Worm (Caenorhabditis elegans) whole organism, L3 larva: ENCODE data around the gene pals-31.

Experiments
- R02D3.7 ChIP-seq: fragments of 150-350 bp; optimal IDR thresholded peaks from 2 replicates; lab custom pipeline; 2014; ENCODE audit warnings: missing biosample characterization, missing genetic modification characterization
- ZK546.5 ChIP-seq: sonication (generic microtip); optimal IDR thresholded peaks from 2 replicates; lab custom pipeline; 2017; ENCODE audit warnings: missing biosample characterization, missing genetic modification characterization
- aly-2 ChIP-seq: fragments of 150-350 bp; optimal IDR thresholded peaks from 2 replicates; lab custom pipeline; 2014; ENCODE audit warnings: missing biosample characterization, missing genetic modification characterization
- ama-1 ChIP-seq: fragments of 150-350 bp; optimal IDR thresholded peaks from 2 replicates; lab custom pipeline; 2018
- ceh-16 ChIP-seq: sonication (generic microtip); optimal IDR thresholded peaks from 2 replicates; lab custom pipeline; 2017; ENCODE audit warnings: missing biosample characterization, missing genetic modification characterization
- ceh-82 ChIP-seq: fragments of 150-350 bp; optimal IDR thresholded peaks from 2 replicates; lab custom pipeline; 2014; ENCODE audit warnings: missing biosample characterization, missing genetic modification characterization
- ceh-9 ChIP-seq: sonication (generic microtip); optimal IDR thresholded peaks from 2 replicates; lab custom pipeline; 2018; ENCODE audit warnings: missing biosample characterization, missing genetic modification characterization
- daf-12 ChIP-seq: fragments of 150-350 bp; optimal IDR thresholded peaks from 2 replicates; lab custom pipeline; 2014; ENCODE audit warnings: missing biosample characterization, missing genetic modification reagents, missing genetic modification characterization
- egl-27 ChIP-seq: sonication (generic microtip); optimal IDR thresholded peaks from 4 replicates; lab custom pipeline; 2017; ENCODE audit warnings: missing biosample characterization, missing genetic modification reagents, missing genetic modification characterization
- egl-5 ChIP-seq: fragments of 150-350 bp; optimal IDR thresholded peaks from 2 replicates; lab custom pipeline; 2017; ENCODE audit warnings: missing biosample characterization, missing genetic modification reagents, missing genetic modification characterization, inconsistent platforms
- elt-1 ChIP-seq: fragments of 150-350 bp; optimal IDR thresholded peaks from 2 replicates; lab custom pipeline; 2014; ENCODE audit warnings: missing biosample characterization, missing genetic modification characterization
- elt-2 ChIP-seq: sonication (generic microtip); optimal IDR thresholded peaks from 2 replicates; lab custom pipeline; 2016; ENCODE audit warnings: missing genetic modification reagents, mild to moderate bottlenecking, missing genetic modification characterization, missing compliant biosample characterization
- eor-1 ChIP-seq, 2 experiments: fragments of 150-350 bp; optimal IDR thresholded peaks; 2 replicates each; lab custom pipeline; 2014 to 2018; ENCODE audit warnings: missing biosample characterization in 2 of 2, missing genetic modification characterization in 2 of 2
- fkh-10 ChIP-seq: sonication (generic microtip); optimal IDR thresholded peaks from 2 replicates; lab custom pipeline; 2017; ENCODE audit warnings: missing biosample characterization, missing genetic modification reagents, missing genetic modification characterization
- fos-1 ChIP-seq: fragments of 150-350 bp; optimal IDR thresholded peaks from 2 replicates; lab custom pipeline; 2014; ENCODE audit warnings: missing biosample characterization, missing genetic modification characterization
- hmg-11 ChIP-seq: sonication (generic microtip); optimal IDR thresholded peaks from 2 replicates; lab custom pipeline; 2016; ENCODE audit warnings: missing genetic modification characterization, missing compliant biosample characterization
- jun-1 ChIP-seq: fragments of 150-350 bp; optimal IDR thresholded peaks from 2 replicates; lab custom pipeline; 2014; ENCODE audit warnings: missing biosample characterization, missing genetic modification reagents, missing genetic modification characterization
- lin-15B ChIP-seq: fragments of 150-350 bp; optimal IDR thresholded peaks from 2 replicates; lab custom pipeline; 2014; ENCODE audit warnings: missing biosample characterization, missing genetic modification characterization
- lin-39 ChIP-seq: fragments of 150-350 bp; optimal IDR thresholded peaks from 2 replicates; lab custom pipeline; 2018; ENCODE audit warnings: missing biosample characterization, missing genetic modification reagents, missing genetic modification characterization
- mml-1 ChIP-seq: fragments of 150-350 bp; sonication (generic microtip); optimal IDR thresholded peaks from 3 replicates; lab custom pipeline; 2014; ENCODE audit warnings: missing biosample characterization, missing genetic modification characterization
- nfya-1 ChIP-seq: sonication (generic microtip); optimal IDR thresholded peaks from 2 replicates; lab custom pipeline; 2017; ENCODE audit warnings: missing genetic modification characterization, mild to moderate bottlenecking, missing compliant biosample characterization, antibody characterized with exemption, moderate library complexity; ENCODE audit not compliant: insufficient read depth
- nhr-12 ChIP-seq: fragments of 150-350 bp; optimal IDR thresholded peaks from 2 replicates; lab custom pipeline; 2014; ENCODE audit warnings: missing biosample characterization, missing genetic modification characterization
- nhr-23 ChIP-seq: fragments of 150-350 bp; optimal IDR thresholded peaks from 2 replicates; lab custom pipeline; 2014; ENCODE audit warnings: missing biosample characterization, missing genetic modification reagents, missing genetic modification characterization
- nhr-237 ChIP-seq: fragments of 150-350 bp; optimal IDR thresholded peaks from 2 replicates; lab custom pipeline; 2014; ENCODE audit warnings: missing biosample characterization, missing genetic modification characterization
- nhr-25 ChIP-seq: sonication (generic microtip); optimal IDR thresholded peaks from 2 replicates; lab custom pipeline; 2017; ENCODE audit warnings: missing biosample characterization, missing genetic modification characterization
- nhr-28 ChIP-seq: fragments of 150-350 bp; optimal IDR thresholded peaks from 2 replicates; lab custom pipeline; 2014; ENCODE audit warnings: missing biosample characterization, missing genetic modification characterization
- nhr-43 ChIP-seq: sonication (generic microtip); optimal IDR thresholded peaks from 2 replicates; lab custom pipeline; 2016; ENCODE audit warnings: mild to moderate bottlenecking, missing genetic modification characterization, missing compliant biosample characterization; ENCODE audit not compliant: poor library complexity, severe bottlenecking
- nhr-76 ChIP-seq: fragments of 150-350 bp; sonication (generic microtip); optimal IDR thresholded peaks from 5 replicates; lab custom pipeline; 2014; ENCODE audit warnings: missing biosample characterization, missing genetic modification characterization
- nhr-77 ChIP-seq: fragments of 150-350 bp; optimal IDR thresholded peaks from 2 replicates; lab custom pipeline; 2014; ENCODE audit warnings: missing biosample characterization, missing genetic modification characterization
- pha-4 ChIP-seq: fragments of 150-350 bp; optimal IDR thresholded peaks from 2 replicates; lab custom pipeline; 2014; ENCODE audit warnings: missing biosample characterization, missing genetic modification reagents, missing genetic modification characterization
- pqm-1 ChIP-seq: fragments of 150-350 bp; optimal IDR thresholded peaks from 2 replicates; lab custom pipeline; 2017; ENCODE audit warnings: missing biosample characterization, missing genetic modification characterization, inconsistent platforms
- sea-2 ChIP-seq: fragments of 150-350 bp; sonication (generic microtip); optimal IDR thresholded peaks from 4 replicates; lab custom pipeline; 2014; ENCODE audit warnings: missing biosample characterization, missing genetic modification reagents, missing genetic modification characterization
- skn-1 ChIP-seq: fragments of 150-350 bp; optimal IDR thresholded peaks from 2 replicates; lab custom pipeline; 2014; ENCODE audit warnings: missing biosample characterization, missing genetic modification characterization
- snpc-4 ChIP-seq: fragments of 150-350 bp; optimal IDR thresholded peaks from 2 replicates; lab custom pipeline; 2014; ENCODE audit warnings: missing biosample characterization, missing genetic modification characterization
- tbx-2 ChIP-seq: sonication (generic microtip); optimal IDR thresholded peaks from 2 replicates; lab custom pipeline; 2016; ENCODE audit warnings: mild to moderate bottlenecking, missing genetic modification characterization, missing compliant biosample characterization
- unc-39 ChIP-seq: sonication (generic microtip); optimal IDR thresholded peaks from 4 replicates; lab custom pipeline; 2017; ENCODE audit warnings: missing biosample characterization, missing genetic modification characterization
- unc-62 ChIP-seq: fragments of 150-350 bp; sonication (generic microtip); optimal IDR thresholded peaks from 4 replicates; lab custom pipeline; 2014; ENCODE audit warnings: missing biosample characterization, missing genetic modification reagents, missing genetic modification characterization
- zag-1 ChIP-seq: fragments of 150-350 bp; optimal IDR thresholded peaks from 2 replicates; lab custom pipeline; 2014; ENCODE audit warnings: missing biosample characterization, missing genetic modification characterization
- ztf-11 ChIP-seq: fragments of 150-350 bp; optimal IDR thresholded peaks from 2 replicates; lab custom pipeline; 2014; ENCODE audit warnings: missing biosample characterization, missing genetic modification characterization
- ztf-4 ChIP-seq: fragments of 150-350 bp; optimal IDR thresholded peaks from 2 replicates; lab custom pipeline; 2014; ENCODE audit warnings: missing biosample characterization, missing genetic modification characterization

pals-31 gene

DNA sequence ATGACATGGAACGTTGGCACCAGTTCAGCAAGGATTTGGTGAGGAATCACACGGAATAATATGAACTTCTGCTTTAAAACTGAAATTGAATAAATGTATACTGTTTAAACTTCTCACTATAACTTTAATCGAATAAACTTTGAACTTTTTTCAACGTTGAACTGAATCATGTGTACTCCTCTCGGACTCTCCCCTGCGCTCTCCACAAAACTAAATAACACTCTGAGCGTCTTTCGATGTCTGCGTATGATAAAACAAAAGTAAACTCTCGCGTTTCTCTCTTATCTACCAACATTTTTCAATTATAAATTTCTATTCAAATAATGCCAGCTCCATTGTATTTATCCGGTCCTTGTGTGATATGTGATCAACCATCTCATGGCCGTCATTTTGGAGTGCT is 4.5 kb upstream of the pals-31 start (continued):
- TF ChIP-seq zag-1 (no peak), eor-1 (tag; optimal IDR thresholded peaks at IDR 0.05; lab: Kevin White, UChicago) (no peak)

DNA sequence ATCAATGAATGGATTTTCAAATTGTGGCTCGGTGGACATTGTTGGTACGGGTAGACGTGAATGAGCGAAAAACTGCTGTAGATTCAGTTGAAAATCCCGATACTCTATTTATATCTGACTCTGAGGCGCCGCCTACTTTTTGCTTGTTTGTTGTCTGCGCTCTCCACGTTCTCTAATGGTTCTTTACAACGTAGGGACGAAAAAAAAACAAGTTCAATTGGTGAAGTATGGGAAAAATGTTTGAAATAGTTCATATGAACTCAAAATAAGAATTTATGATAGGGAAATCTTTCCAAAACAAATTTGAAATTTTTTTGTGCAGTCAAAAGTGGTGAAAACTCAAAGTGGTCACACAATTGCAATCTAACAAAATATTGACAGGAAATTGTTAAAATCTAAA is 1.5 kb upstream of the pals-31 start, which contains the start of gene F48G7.10:
Gene F48G7.10, minus strand, starts transcription at position 101 of the 400 bp plus-strand sequence.
- no peak for TF ChIP-seq jun-1 (tag; lab: Kevin White, UChicago)
- no peak for TF ChIP-seq skn-1 (tag; lab: Kevin White, UChicago)
- no peak for TF ChIP-seq nhr-237 (tag; lab: Kevin White, UChicago)
- TF ChIP-seq nhr-77, result no peak
- no peak for TF ChIP-seq zag-1
- no peak for TF ChIP-seq nhr-43 (tag; lab: Kevin White, UChicago)
- no peak for TF ChIP-seq unc-39 (tag; lab: Kevin White, UChicago)
- no peak for TF ChIP-seq snpc-4 (tag; lab: Kevin White, UChicago)
- no peak for TF ChIP-seq sea-2 (GFP tag; lab: Kevin White, UChicago)
- TF ChIP-seq mml-1 (tag; lab: Kevin White, UChicago), result no peak
- TF ChIP-seq ztf-11, result no peak
- TF ChIP-seq ama-1, result no peak

- peak; percentile 52 for TF ChIP-seq pha-4 (tag; lab: Kevin White, UChicago)
- no peak for TF ChIP-seq unc-62 (GFP tag; lab: Kevin White, UChicago)
- no peak for TF ChIP-seq nhr-237 (tag; lab: Kevin White, UChicago)
- peak; percentile 35 for TF ChIP-seq nhr-25 (tag; lab: Kevin White, UChicago)
- no peak for TF ChIP-seq sea-2 (GFP tag; lab: Kevin White, UChicago)
- peak; percentile 51 for TF ChIP-seq elt-2 (tag; lab: Kevin White, UChicago)
- TF ChIP-seq aly-2, result no peak
- no peak for TF ChIP-seq egl-27 (tag; lab: Kevin White, UChicago)
- no peak for TF ChIP-seq ZK546.5 (tag; lab: Kevin White, UChicago)
- no peak for TF ChIP-seq ama-1
- peak; percentile 51 for TF ChIP-seq pqm-1 (tag; lab: Kevin White, UChicago)
- TF ChIP-seq lin-15B (tag; lab: Kevin White, UChicago), result no peak
- no peak for TF ChIP-seq fkh-10
- no peak for TF ChIP-seq ceh-9 (tag; lab: Kevin White, UChicago)
- TF ChIP-seq R02D3.7 (tag; lab: Kevin White, UChicago), result no peak
- no peak for TF ChIP-seq ztf-4 (tag; lab: Kevin White, UChicago)
- no peak for TF ChIP-seq nfya-1 (tag; lab: Kevin White, UChicago)
- TF ChIP-seq snpc-4 (tag; lab: Kevin White, UChicago), result peak; percentile 89
- no peak for TF ChIP-seq mml-1 (tag; lab: Kevin White, UChicago)
- TF ChIP-seq ceh-82, result no peak
- TF ChIP-seq nhr-28 (tag; lab: Kevin White, UChicago), result no peak
- TF ChIP-seq eor-1 (tag; optimal IDR thresholded peaks at IDR 0.05; lab: Kevin White, UChicago), result no peak
- TF ChIP-seq nhr-23, result peak; percentile 40
- TF ChIP-seq zag-1, result no peak
- no peak for TF ChIP-seq unc-39 (tag; lab: Kevin White, UChicago)
- no peak for TF ChIP-seq hmg-11 (tag; lab: Kevin White, UChicago)
Observed at ce11 chrV:635630-636029, 751 bp upstream of the pals-31 start.

DNA sequence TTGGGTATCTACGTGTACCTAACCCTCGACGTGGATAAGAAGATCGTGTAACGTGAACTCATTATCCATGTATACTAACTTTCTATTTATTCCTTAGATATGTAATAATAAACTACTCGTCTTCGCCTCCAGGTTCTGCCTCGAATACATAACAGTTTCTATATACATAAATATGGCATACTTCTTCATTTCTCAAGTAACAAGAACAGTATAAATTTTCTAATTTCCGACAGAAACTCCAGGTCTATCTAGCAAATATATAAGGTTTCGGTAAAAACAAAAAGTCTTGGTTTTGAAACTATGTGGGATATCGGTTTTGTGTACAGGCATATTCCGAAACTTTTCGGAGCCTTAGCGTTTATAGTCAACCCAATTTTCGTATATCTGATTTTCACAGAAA is 1.9 kb downstream of the pals-31 start, which contains the start of gene srj-37:
Gene srj-37, plus strand, starts transcription at position 301 of the 400 bp plus-strand sequence.
- TF ChIP-seq nhr-23 (no peak), elt-2 (tag; lab: Kevin White, UChicago) (no peak), eor-1 (tag; optimal IDR thresholded peaks at IDR 0.05; lab: Kevin White, UChicago) (no peak), ceh-82 (no peak), daf-12 (tag; lab: Kevin White, UChicago) (no peak), unc-39 (tag; lab: Kevin White, UChicago) (no peak)

DNA sequence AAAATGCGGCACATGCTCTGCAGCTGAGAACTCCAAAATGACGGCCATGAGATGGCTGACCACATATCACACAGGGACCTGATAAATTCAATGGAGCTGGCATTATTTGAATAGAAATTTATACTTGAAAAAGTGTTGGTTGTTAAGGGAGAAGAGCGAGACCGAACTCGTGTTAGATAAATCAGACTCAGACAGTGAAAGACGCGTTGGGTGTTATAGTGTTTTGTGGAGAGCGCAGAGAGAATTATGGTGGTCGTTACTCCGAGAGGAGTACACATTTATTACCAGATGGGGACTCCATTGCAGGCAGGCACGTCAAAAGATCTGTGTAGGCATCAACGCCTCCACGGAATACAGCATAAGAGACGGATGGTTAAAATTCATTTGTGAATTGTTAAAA is 6.4 kb downstream of the pals-31 start, which contains the start of gene nhr-190:
Gene nhr-190, minus strand, starts transcription at position 175 of the 400 bp plus-strand sequence.
- no peak for TF ChIP-seq elt-1 (tag; lab: Kevin White, UChicago)
- peak; percentile 29 for TF ChIP-seq egl-5
- TF ChIP-seq ztf-4 (tag; lab: Kevin White, UChicago), result no peak
- TF ChIP-seq tbx-2 (tag; lab: Kevin White, UChicago), result no peak
- no peak for TF ChIP-seq daf-12 (tag; lab: Kevin White, UChicago)
- no peak for TF ChIP-seq nfya-1 (tag; lab: Kevin White, UChicago)
- TF ChIP-seq nhr-12 (tag; lab: Kevin White, UChicago), result no peak
- no peak for TF ChIP-seq sea-2 (GFP tag; lab: Kevin White, UChicago)
- TF ChIP-seq lin-39 (tag; lab: Kevin White, UChicago), result peak; percentile 17
- no peak for TF ChIP-seq fos-1 (tag; lab: Kevin White, UChicago)
- TF ChIP-seq ceh-82, result no peak
- TF ChIP-seq hmg-11 (tag; lab: Kevin White, UChicago), result peak; percentile 41
- no peak for TF ChIP-seq nhr-76 (tag; lab: Kevin White, UChicago)
- no peak for TF ChIP-seq unc-62 (GFP tag; lab: Kevin White, UChicago)
- no peak for TF ChIP-seq fkh-10
- no peak for TF ChIP-seq jun-1 (tag; lab: Kevin White, UChicago)
- TF ChIP-seq ceh-9 (tag; lab: Kevin White, UChicago), result no peak
- no peak for TF ChIP-seq snpc-4 (tag; lab: Kevin White, UChicago)
- TF ChIP-seq ceh-16 (tag; lab: Kevin White, UChicago), result no peak
- no peak for TF ChIP-seq skn-1 (tag; lab: Kevin White, UChicago)
- no peak for TF ChIP-seq pha-4 (tag; lab: Kevin White, UChicago)
- TF ChIP-seq eor-1 (tag; optimal IDR thresholded peaks at IDR 0.05; lab: Kevin White, UChicago), result no peak
- TF ChIP-seq elt-2 (tag; lab: Kevin White, UChicago), result no peak
- TF ChIP-seq ztf-11, result no peak
- TF ChIP-seq unc-39 (tag; lab: Kevin White, UChicago), result no peak
- TF ChIP-seq, all 47 proteins: peak for 3
